Comparison of ENCODE assay signal across 4 fruit fly cellular contexts in genomic region chr3L:20123038-20123437, dm6.
TF ChIP-seq lines count a peak whose summit lies in the region.

No protein-coding gene starts in this region.

- no peak for TF ChIP-seq CTCF in whole organism, embryonic (GFP tag; optimal IDR thresholded peaks at IDR 0.05; lab: Kevin White, UChicago)

TF ChIP-seq in whole organism, adult, 20 proteins besides CTCF, POLR2A, EP300 and RAD21:
- TF ChIP-seq Mnt (GFP tag; optimal IDR thresholded peaks at IDR 0.05; lab: Kevin White, UChicago) (no peak), CG7101 (tag; optimal IDR thresholded peaks at IDR 0.05; lab: Kevin White, UChicago) (no peak), CG12768 (GFP tag; optimal IDR thresholded peaks at IDR 0.05; lab: Kevin White, UChicago) (no peak), Hr96 (GFP tag; optimal IDR thresholded peaks at IDR 0.05; lab: Kevin White, UChicago) (no peak), pad (GFP tag; optimal IDR thresholded peaks at IDR 0.05; lab: Kevin White, UChicago) (no peak), ovo (GFP tag; optimal IDR thresholded peaks at IDR 0.05; lab: Kevin White, UChicago) (no peak), kay (GFP tag; lab: Kevin White, UChicago; ENCODE audit: borderline replicate concordance) (peak; percentile 12), CG5204 (GFP tag; optimal IDR thresholded peaks at IDR 0.05; lab: Kevin White, UChicago) (no peak), tj (GFP tag; optimal IDR thresholded peaks at IDR 0.05; lab: Kevin White, UChicago) (peak; percentile 61), CG33017 (tag; optimal IDR thresholded peaks at IDR 0.05; lab: Kevin White, UChicago) (no peak)

TF ChIP-seq in whole organism, embryonic, 481 proteins besides CTCF, POLR2A, EP300 and RAD21:
- TF ChIP-seq Med (GFP tag; lab: Kevin White, UChicago) (peak; percentile 10), dan (GFP tag; IDR thresholded peaks at IDR 0.05; lab: Robert Waterston, UW) (no peak), CG13894 (tag; optimal IDR thresholded peaks at IDR 0.05; lab: Kevin White, UChicago) (peak; percentile 51)

TF ChIP-seq in whole organism, prepupa, 60 proteins besides CTCF, POLR2A, EP300 and RAD21:
- TF ChIP-seq eg (GFP tag; IDR thresholded peaks at IDR 0.05; lab: Robert Waterston, UW): no peak
- peak; percentile 1 for TF ChIP-seq fkh (GFP tag; optimal IDR thresholded peaks at IDR 0.05; lab: Kevin White, UChicago)

TF ChIP-seq in whole organism, wandering third instar larva, 38 proteins besides CTCF, POLR2A, EP300 and RAD21:
- TF ChIP-seq h (GFP tag; optimal IDR thresholded peaks at IDR 0.05; lab: Kevin White, UChicago) (peak; percentile 32), OdsH (GFP tag; optimal IDR thresholded peaks at IDR 0.05; lab: Kevin White, UChicago) (no peak)
TF ChIP-seq in whole organism, wandering third instar larva: peak in this region for 1.
